Fruit fly (Drosophila melanogaster): ENCODE data around the gene CG44002.

CG44002 gene

dm6 chr2L:3170949-3171579 is at the start of gene CG44002:
Gene CG44002 (minus strand): TSS chr2L:3171092.
- TF ChIP-seq Xrp1 (GFP tag; IDR thresholded peaks at IDR 0.05) (no peak), YL-1 (GFP tag; optimal IDR thresholded peaks at IDR 0.05) (peak; percentile 38), CG8290 (GFP tag; optimal IDR thresholded peaks at IDR 0.05) (no peak), CG8290 (tag; optimal IDR thresholded peaks at IDR 0.05) (peak in 1 of 2 experiments; percentile 26), pzg (GFP tag; optimal IDR thresholded peaks at IDR 0.05) (peak; percentile 36), Max (GFP tag; optimal IDR thresholded peaks at IDR 0.05) (no peak), CG12659 (GFP tag; optimal IDR thresholded peaks at IDR 0.05) (peak; percentile 30), sna (GFP tag; IDR thresholded peaks at IDR 0.05; ENCODE audit: partially characterized antibody) (no peak), Dref (GFP tag; IDR thresholded peaks at IDR 0.05) (peak; percentile 52), HLH3B (GFP tag; IDR thresholded peaks at IDR 0.05) (no peak), stwl (tag; optimal IDR thresholded peaks at IDR 0.05) (peak; percentile 54), CG2116 (GFP tag; optimal IDR thresholded peaks at IDR 0.05) (peak; percentile 3), cad (GFP tag; optimal IDR thresholded peaks at IDR 0.05) (peak; percentile 30), CG9437 (GFP tag; optimal IDR thresholded peaks at IDR 0.05) (peak; percentile 81), sens (GFP tag) (peak; percentile 68), Dp (GFP tag; optimal IDR thresholded peaks at IDR 0.05) (peak; percentile 44), fd3F (GFP tag; optimal IDR thresholded peaks at IDR 0.05) (no peak), CG11560 (tag; IDR thresholded peaks at IDR 0.05) (no peak), CG1603 (tag; optimal IDR thresholded peaks at IDR 0.05) (peak; percentile 35), CG4617 (GFP tag; optimal IDR thresholded peaks at IDR 0.05; ENCODE audit: borderline replicate concordance) (peak; percentile 23), CG30020 (tag; optimal IDR thresholded peaks at IDR 0.05) (peak; percentile 74), E2f2 (GFP tag; IDR thresholded peaks at IDR 0.05) (peak; percentile 65), CG10267 (tag; optimal IDR thresholded peaks at IDR 0.05) (peak; percentile 14), trem (tag; optimal IDR thresholded peaks at IDR 0.05) (peak; percentile 27), CG33213 (GFP tag; optimal IDR thresholded peaks at IDR 0.05) (no peak), lbe (GFP tag; optimal IDR thresholded peaks at IDR 0.05) (peak; percentile 15), CG6254 (GFP tag; optimal IDR thresholded peaks at IDR 0.05) (peak; percentile 99), HLH4C (GFP tag; IDR thresholded peaks at IDR 0.05; ENCODE audit: partially characterized antibody) (0 out of 3 replicates have a peak, but pooled peaks have one; percentile 10), CG13287 (GFP tag; IDR thresholded peaks at IDR 0.05; ENCODE audit: partially characterized antibody) (peak; percentile 26; the same call in 1 of the 2 replicates), MBD-R2 (GFP tag; IDR thresholded peaks at IDR 0.05) (peak; percentile 69), Med (GFP tag) (peak; percentile 79), NfI (GFP tag; optimal IDR thresholded peaks at IDR 0.05) (peak; percentile 7), eve (GFP tag; optimal IDR thresholded peaks at IDR 0.05) (peak in 1 of 2 experiments; percentile 36), crp (GFP tag; optimal IDR thresholded peaks at IDR 0.05) (peak in 1 of 2 experiments; percentile 27), CG17186 (GFP tag; optimal IDR thresholded peaks at IDR 0.05) (peak; percentile 99), Spps (tag; optimal IDR thresholded peaks at IDR 0.05) (no peak)

- no peak for TF ChIP-seq p53 (GFP tag; optimal IDR thresholded peaks at IDR 0.05)
- TF ChIP-seq CG4404 (GFP tag; IDR thresholded peaks at IDR 0.05), result no peak
Measured at dm6 chr2L:3200396-3200795, 29.5 kb upstream of the CG44002 start, which contains the start of gene CG34393. Gene CG34393 (minus strand): TSS chr2L:3200496.

- TF ChIP-seq wdn (GFP tag; IDR thresholded peaks at IDR 0.05), result no peak
- no peak for TF ChIP-seq gcm (GFP tag; optimal IDR thresholded peaks at IDR 0.05)
- TF ChIP-seq sug (tag; optimal IDR thresholded peaks at IDR 0.05), result no peak
- peak; percentile 92 for TF ChIP-seq CG5180 (GFP tag; optimal IDR thresholded peaks at IDR 0.05)
Measured at dm6 chr2L:3199556-3199955, 28.7 kb upstream of the CG44002 start.
